Fruit fly (Drosophila melanogaster) whole organism, adult: Measurements from ENCODE around the gene mdy.

Experiments
- CG12768 ChIP-seq: fragments of 200-800 bp; sonication (Bioruptor generic); optimal IDR thresholded peaks from 2 replicates; lab custom pipeline; 2017; ENCODE audit warnings: missing biosample characterization, missing genetic modification characterization, mild to moderate bottlenecking, moderate library complexity, missing genetic modification reagents
- CG14711 ChIP-seq: fragments of 200-800 bp; sonication (Bioruptor generic); optimal IDR thresholded peaks from 2 replicates; lab custom pipeline; 2018; ENCODE audit warnings: missing biosample characterization, mild to moderate bottlenecking, missing genetic modification characterization, moderate library complexity
- CG1620 ChIP-seq: fragments of 200-800 bp; sonication (Bioruptor generic); optimal IDR thresholded peaks from 2 replicates; lab custom pipeline; 2016; ENCODE audit warnings: missing biosample characterization, missing genetic modification characterization
- CG33017 ChIP-seq: fragments of 200-800 bp; sonication (Bioruptor generic); optimal IDR thresholded peaks from 2 replicates; lab custom pipeline; 2018; ENCODE audit warnings: missing biosample characterization, mild to moderate bottlenecking, missing genetic modification characterization, moderate library complexity
- CG7101 ChIP-seq: fragments of 200-800 bp; sonication (Bioruptor generic); optimal IDR thresholded peaks from 2 replicates; lab custom pipeline; 2018; ENCODE audit warnings: missing biosample characterization, mild to moderate bottlenecking, missing genetic modification characterization, moderate library complexity
- Crg-1 ChIP-seq: fragments of 200-800 bp; sonication (Bioruptor generic); optimal IDR thresholded peaks from 2 replicates; lab custom pipeline; 2016; ENCODE audit warnings: missing biosample characterization, missing genetic modification characterization
- Hr96 ChIP-seq: fragments of 200-800 bp; sonication (Bioruptor generic); optimal IDR thresholded peaks from 2 replicates; lab custom pipeline; 2016; ENCODE audit warnings: missing biosample characterization, missing genetic modification characterization
- Mnt ChIP-seq: fragments of 200-800 bp; sonication (Bioruptor generic); optimal IDR thresholded peaks from 2 replicates; lab custom pipeline; 2016; ENCODE audit warnings: missing biosample characterization, mild to moderate bottlenecking, missing genetic modification characterization
- bab1 ChIP-seq: fragments of 200-800 bp; sonication (Bioruptor generic); optimal IDR thresholded peaks from 3 replicates; lab custom pipeline; 2019; ENCODE audit warnings: missing biosample characterization, mild to moderate bottlenecking, missing genetic modification characterization, moderate library complexity
- cnc ChIP-seq, 2 experiments: fragments of >200 bp; optimal IDR thresholded peaks; 2 replicates each; lab custom pipeline; 2017
- kay ChIP-seq: fragments of 200-800 bp; sonication (Bioruptor generic); peaks from one replicate; lab custom pipeline; 2016; ENCODE audit warnings: missing biosample characterization, missing genetic modification characterization, borderline replicate concordance
- ovo ChIP-seq: fragments of 200-800 bp; sonication (Bioruptor generic); optimal IDR thresholded peaks from 2 replicates; lab custom pipeline; 2016; ENCODE audit warnings: missing biosample characterization, missing genetic modification characterization
- pad ChIP-seq: fragments of 200-800 bp; sonication (Bioruptor generic); optimal IDR thresholded peaks from 3 replicates; lab custom pipeline; 2017; ENCODE audit warnings: missing biosample characterization, missing genetic modification characterization, mild to moderate bottlenecking, moderate library complexity, missing genetic modification reagents
- toe ChIP-seq: fragments of 200-800 bp; sonication (Bioruptor generic); optimal IDR thresholded peaks from 2 replicates; lab custom pipeline; 2016; ENCODE audit warnings: missing biosample characterization, missing genetic modification characterization

DNA sequence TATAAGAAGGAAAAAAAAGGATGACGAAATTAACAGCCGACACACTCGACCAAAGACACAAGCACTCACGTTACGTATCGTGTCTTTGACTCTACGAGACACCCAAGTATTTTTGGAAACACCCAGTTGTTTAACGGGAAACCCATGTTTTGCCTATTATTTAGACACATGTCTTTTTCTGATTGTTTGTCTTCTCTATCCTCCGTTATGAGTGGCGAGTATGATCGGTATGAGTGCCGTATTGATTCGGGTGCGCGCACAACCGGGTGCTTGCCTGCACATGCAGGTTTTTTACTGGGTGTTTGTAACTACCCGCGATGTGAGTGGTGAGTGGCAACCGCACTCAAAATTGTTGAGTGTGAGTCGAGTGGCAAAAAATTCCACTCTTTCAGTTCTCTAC is 42.6 kb downstream of the mdy start:
- TF ChIP-seq Crg-1 (GFP tag; lab: Kevin White, UChicago) (no peak), ovo (GFP tag; lab: Kevin White, UChicago) (no peak), CG14711 (tag; lab: Kevin White, UChicago) (no peak), CG1620 (GFP tag; lab: Kevin White, UChicago) (no peak), Hr96 (no peak), toe (no peak), CG12768 (no peak), CG33017 (tag; lab: Kevin White, UChicago) (no peak), pad (GFP tag; lab: Kevin White, UChicago) (no peak), cnc (optimal IDR thresholded peaks at IDR 0.05; lab: Kevin White, UChicago) (no peak), CG7101 (tag; lab: Kevin White, UChicago) (no peak), kay (GFP tag; lab: Kevin White, UChicago) (no peak), Mnt (GFP tag; lab: Kevin White, UChicago) (no peak), bab1 (GFP tag; lab: Kevin White, UChicago) (no peak)
